Fruit fly (Drosophila melanogaster): ENCODE measurements around the gene Rubicon.

Rubicon gene

DNA sequence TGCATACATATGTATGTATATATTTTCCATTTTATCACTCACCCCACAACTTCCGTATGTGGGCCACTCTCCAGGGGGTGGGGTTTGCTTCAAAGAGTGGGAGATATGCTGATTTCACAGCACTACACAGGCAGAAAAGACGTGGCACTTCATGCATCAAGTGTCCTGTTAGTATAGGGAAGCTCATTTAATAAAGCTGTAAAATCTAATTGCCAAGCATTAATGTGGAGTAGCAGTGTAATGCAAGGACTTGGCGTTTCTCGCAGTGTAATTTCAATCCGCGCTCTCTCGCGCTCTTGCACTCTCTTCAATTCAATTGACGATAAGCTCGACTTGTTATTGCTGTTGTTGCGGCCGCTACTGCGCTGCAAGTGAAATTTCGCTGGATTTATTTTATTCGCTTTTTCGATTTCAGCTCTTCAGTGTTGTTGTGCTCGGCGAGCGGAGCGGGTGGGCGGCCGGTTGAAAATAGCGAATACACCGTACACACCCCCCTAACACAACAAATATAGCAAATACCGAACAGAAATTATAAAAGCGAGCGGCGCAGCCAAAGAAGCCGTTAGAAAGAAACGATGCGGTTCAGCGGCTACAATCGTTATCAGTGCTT, 32.5 kb downstream of the Rubicon start, which contains the start of gene Hexo2 (continued):
- TF ChIP-seq CG8319 (GFP tag; optimal IDR thresholded peaks at IDR 0.05) (peak; percentile 96), Met (GFP tag; optimal IDR thresholded peaks at IDR 0.05) (peak; percentile 98), CG7368 (GFP tag; optimal IDR thresholded peaks at IDR 0.05) (peak; percentile 99), OdsH (GFP tag; optimal IDR thresholded peaks at IDR 0.05) (peak; percentile 98), CG4318 (GFP tag; optimal IDR thresholded peaks at IDR 0.05) (peak; percentile 99), CG32006 (GFP tag; optimal IDR thresholded peaks at IDR 0.05) (peak; percentile 99), Eip93F (GFP tag; optimal IDR thresholded peaks at IDR 0.05) (peak; percentile 96), Sox15 (GFP tag; optimal IDR thresholded peaks at IDR 0.05) (peak; percentile 98), CG3919 (GFP tag; optimal IDR thresholded peaks at IDR 0.05) (peak; percentile 99)

DNA sequence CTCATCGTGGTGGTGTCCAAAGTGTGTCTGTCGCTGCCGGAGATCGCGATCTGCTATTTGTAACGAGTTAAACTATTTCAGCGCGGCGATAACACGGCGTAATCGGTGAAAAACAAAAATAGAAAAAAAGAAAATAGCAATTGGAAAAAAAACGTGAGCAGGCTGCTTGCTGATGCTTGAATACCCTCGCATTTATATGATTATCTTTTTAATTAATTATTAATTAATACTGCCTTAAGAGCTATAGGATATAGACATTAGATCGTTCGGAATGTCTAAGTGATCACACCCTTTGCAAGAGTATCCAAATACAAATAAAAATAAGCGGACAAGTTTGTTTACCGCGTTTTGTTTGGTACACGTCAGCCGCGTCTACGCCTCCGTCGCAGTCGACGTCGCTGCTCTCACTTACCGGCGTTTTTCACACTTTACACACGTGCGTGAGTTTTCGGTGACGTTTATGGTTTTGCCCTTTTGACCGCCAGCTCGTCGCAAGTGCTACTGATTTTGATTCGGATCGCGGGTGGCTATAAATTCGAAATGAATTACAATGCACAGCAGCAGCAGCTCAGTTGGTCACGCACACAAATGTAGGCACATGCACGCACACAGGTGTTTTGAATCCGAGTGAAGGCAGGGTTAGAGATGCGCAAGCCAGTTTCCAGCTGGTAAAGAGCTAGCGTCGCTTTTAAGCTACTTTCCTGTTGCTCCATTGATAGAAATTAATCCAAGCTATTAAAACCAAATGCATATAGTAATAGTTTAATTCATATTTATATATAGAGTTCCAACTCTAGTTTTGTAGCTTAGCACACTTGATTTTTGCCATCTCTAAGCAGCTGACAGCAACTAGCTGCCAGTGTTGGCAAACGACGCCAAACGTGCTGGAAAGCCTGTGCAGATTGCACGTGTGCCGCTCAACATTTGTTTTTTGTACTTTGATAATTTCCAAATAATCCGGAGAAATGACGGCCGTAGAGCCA, 37.5 kb downstream of the Rubicon start, which contains the start of the genes CG2004 and CG1785:
TSS of gene CG2004 (minus strand) at position 861 of the 983 bp plus-strand sequence.
TSS of gene CG1785 (plus strand) at position 873 of the 983 bp plus-strand sequence.
- TF ChIP-seq dsx (GFP tag; optimal IDR thresholded peaks at IDR 0.05; ENCODE audit: poor library complexity, severe bottlenecking), result no peak
- peak; percentile 40 to 41 for TF ChIP-seq ss (GFP tag; optimal IDR thresholded peaks at IDR 0.05)
- peak; percentile 78 for TF ChIP-seq Eip78C (GFP tag)
- TF ChIP-seq CG16779 (tag; optimal IDR thresholded peaks at IDR 0.05), result no peak
- TF ChIP-seq fd85E (GFP tag; optimal IDR thresholded peaks at IDR 0.05), result peak; percentile 58
- peak; percentile 94 for TF ChIP-seq CG6163 (GFP tag; IDR thresholded peaks at IDR 0.05)
- peak; percentile 85 for TF ChIP-seq CG32006 (GFP tag; optimal IDR thresholded peaks at IDR 0.05)
- peak; percentile 88 for TF ChIP-seq svp (GFP tag)
- TF ChIP-seq achi (GFP tag; optimal IDR thresholded peaks at IDR 0.05), result peak; percentile 91
- TF ChIP-seq CG6854 (GFP tag; optimal IDR thresholded peaks at IDR 0.05), result no peak
- TF ChIP-seq CG10669 (GFP tag; optimal IDR thresholded peaks at IDR 0.05), result peak; percentile 84
- TF ChIP-seq CG11902 (GFP tag; optimal IDR thresholded peaks at IDR 0.05), result peak; percentile 82
- peak; percentile 74 for TF ChIP-seq CG1621 (tag; optimal IDR thresholded peaks at IDR 0.05)
- TF ChIP-seq Hr39 (GFP tag; optimal IDR thresholded peaks at IDR 0.05), result peak; percentile 90
- TF ChIP-seq salr (GFP tag; optimal IDR thresholded peaks at IDR 0.05), result peak; percentile 67 to 77
- TF ChIP-seq CG9139 (GFP tag; optimal IDR thresholded peaks at IDR 0.05), result no peak
- peak; percentile 81 for TF ChIP-seq CG4318 (GFP tag; optimal IDR thresholded peaks at IDR 0.05)
- peak; percentile 79 for TF ChIP-seq CG7368 (GFP tag; optimal IDR thresholded peaks at IDR 0.05)
- peak; percentile 83 for TF ChIP-seq CG15336 (GFP tag; IDR thresholded peaks at IDR 0.05)
- peak; percentile 88 for TF ChIP-seq CG6792 (GFP tag; optimal IDR thresholded peaks at IDR 0.05)
- TF ChIP-seq acj6 (GFP tag; optimal IDR thresholded peaks at IDR 0.05), result peak; percentile 92
- peak; percentile 67 for TF ChIP-seq dac (GFP tag; optimal IDR thresholded peaks at IDR 0.05)
- TF ChIP-seq Sox14 (GFP tag; optimal IDR thresholded peaks at IDR 0.05), result peak; percentile 86
- peak; percentile 93 for TF ChIP-seq esn (GFP tag; optimal IDR thresholded peaks at IDR 0.05)
- peak; percentile 92 for TF ChIP-seq eg (GFP tag; IDR thresholded peaks at IDR 0.05)
- peak; percentile 82 for TF ChIP-seq net (GFP tag; optimal IDR thresholded peaks at IDR 0.05)
- TF ChIP-seq Hr4 (GFP tag; optimal IDR thresholded peaks at IDR 0.05), result peak; percentile 86
- peak; percentile 91 for TF ChIP-seq CG31627 (GFP tag; optimal IDR thresholded peaks at IDR 0.05)
- peak; percentile 91 for TF ChIP-seq OdsH (GFP tag; optimal IDR thresholded peaks at IDR 0.05)
- TF ChIP-seq Blimp-1 (GFP tag; optimal IDR thresholded peaks at IDR 0.05), result peak; percentile 63
- peak; percentile 79 for TF ChIP-seq CG8632 (GFP tag; optimal IDR thresholded peaks at IDR 0.05)
- TF ChIP-seq Met (GFP tag; optimal IDR thresholded peaks at IDR 0.05), result peak; percentile 87
- peak; percentile 60 for TF ChIP-seq spab (GFP tag; optimal IDR thresholded peaks at IDR 0.05)
- TF ChIP-seq topi (GFP tag; optimal IDR thresholded peaks at IDR 0.05), result peak; percentile 89
- peak; percentile 90 for TF ChIP-seq Sox102F (GFP tag; optimal IDR thresholded peaks at IDR 0.05)
- TF ChIP-seq CG34406 (GFP tag; optimal IDR thresholded peaks at IDR 0.05), result peak; percentile 83
- TF ChIP-seq CG3032 (tag; optimal IDR thresholded peaks at IDR 0.05), result peak; percentile 87
- TF ChIP-seq CG8119 (GFP tag; IDR thresholded peaks at IDR 0.05), result peak; percentile 75
- TF ChIP-seq fd59A (GFP tag; optimal IDR thresholded peaks at IDR 0.05), result peak; percentile 80
- peak; percentile 92 for TF ChIP-seq CG10631 (GFP tag; optimal IDR thresholded peaks at IDR 0.05)
- peak; percentile 78 for TF ChIP-seq Lpt (GFP tag; optimal IDR thresholded peaks at IDR 0.05)
- TF ChIP-seq Smox (GFP tag; optimal IDR thresholded peaks at IDR 0.05), result peak; percentile 89

Data from whole organism, prepupa.